Worm (Caenorhabditis elegans): ENCODE measurements around the gene nhr-179.

nhr-179 gene

ce11 chrV:1585411-1585810 is 33.2 kb downstream of the nhr-179 start, which contains the start of gene F16B4.7 (continued):
- TF ChIP-seq tlf-1 (GFP tag; optimal IDR thresholded peaks at IDR 0.05) (no peak), ccch-3 (GFP tag; optimal IDR thresholded peaks at IDR 0.05) (no peak)

- TF ChIP-seq zfh-2 (GFP tag; conservative IDR thresholded peaks at IDR 0.05) (peak; percentile 51), hlh-26 (GFP tag; conservative IDR thresholded peaks at IDR 0.05) (no peak)
Measured at ce11 chrV:1583242-1583641, 35.4 kb downstream of the nhr-179 start.

ce11 chrV:1579790-1580189 is 38.9 kb downstream of the nhr-179 start:
- no peak for TF ChIP-seq hsf-1 (GFP tag; IDR thresholded peaks at IDR 0.05)
- no peak for TF ChIP-seq F37B4.10 (GFP tag; IDR thresholded peaks at IDR 0.05)
- no peak for TF ChIP-seq let-607 (tag; optimal IDR thresholded peaks at IDR 0.05)
- no peak for TF ChIP-seq nhr-27 (tag; optimal IDR thresholded peaks at IDR 0.05)
- TF ChIP-seq ztf-26 (tag; optimal IDR thresholded peaks at IDR 0.05): no peak
- TF ChIP-seq F57C9.4 (tag; optimal IDR thresholded peaks at IDR 0.05): no peak

ce11 chrV:1578572-1579230 is 40.0 kb downstream of the nhr-179 start:
- no peak for TF ChIP-seq hmg-20 (GFP tag; IDR thresholded peaks at IDR 0.05)
- TF ChIP-seq madf-8 (GFP tag; conservative IDR thresholded peaks at IDR 0.05): no peak
- no peak for TF ChIP-seq sea-2 (GFP tag; IDR thresholded peaks at IDR 0.05)
- no peak for TF ChIP-seq Y67H2A.10 (GFP tag; conservative IDR thresholded peaks at IDR 0.05)
- no peak for TF ChIP-seq F39B2.1 (GFP tag; IDR thresholded peaks at IDR 0.05)
- TF ChIP-seq hrde-1 (tag; optimal IDR thresholded peaks at IDR 0.05; ENCODE audit: borderline replicate concordance): no peak

ce11 chrV:1577092-1577709 is 41.5 kb downstream of the nhr-179 start:
- TF ChIP-seq ccch-3 (GFP tag; optimal IDR thresholded peaks at IDR 0.05) (no peak), Y53F4B.3 (GFP tag; IDR thresholded peaks at IDR 0.05) (no peak), zfh-2 (GFP tag; conservative IDR thresholded peaks at IDR 0.05) (0 out of 2 replicates have a peak, but pooled peaks have one; percentile 26)

ce11 chrV:1575493-1576084 is 43.1 kb downstream of the nhr-179 start:
- no peak for TF ChIP-seq cebp-2 (GFP tag; IDR thresholded peaks at IDR 0.05)
- TF ChIP-seq T26A5.8 (tag; optimal IDR thresholded peaks at IDR 0.05): no peak

ce11 chrV:1574599-1574998 is 44.1 kb downstream of the nhr-179 start:
- TF ChIP-seq athp-1 (tag; optimal IDR thresholded peaks at IDR 0.05) (no peak), lin-26 (GFP tag; IDR thresholded peaks at IDR 0.05) (no peak), ztf-3 (GFP tag; optimal IDR thresholded peaks at IDR 0.05) (no peak), B0035.1 (tag; optimal IDR thresholded peaks at IDR 0.05) (no peak), F10E7.11 (tag; optimal IDR thresholded peaks at IDR 0.05) (no peak), ets-4 (GFP tag; optimal IDR thresholded peaks at IDR 0.05) (no peak), let-526 (GFP tag; IDR thresholded peaks at IDR 0.05) (no peak), hmg-1.2 (GFP tag; IDR thresholded peaks at IDR 0.05) (no peak), snpc-3.4 (tag; optimal IDR thresholded peaks at IDR 0.05) (no peak), egl-18 (GFP tag; IDR thresholded peaks at IDR 0.05) (no peak), rcor-1 (GFP tag; IDR thresholded peaks at IDR 0.05) (no peak), ceh-100 (GFP tag; IDR thresholded peaks at IDR 0.05) (no peak), sdz-38 (tag; optimal IDR thresholded peaks at IDR 0.05) (no peak), lag-1 (GFP tag; IDR thresholded peaks at IDR 0.05) (no peak), dox-1 (GFP tag; IDR thresholded peaks at IDR 0.05) (no peak), somi-1 (GFP tag; optimal IDR thresholded peaks at IDR 0.05) (no peak), rpc-1 (optimal IDR thresholded peaks at IDR 0.05) (no peak), rpc-1 (tag; optimal IDR thresholded peaks at IDR 0.05) (no peak), F57A8.1 (GFP tag; optimal IDR thresholded peaks at IDR 0.05) (no peak)

Data from whole organism, young adult.